Worm (Caenorhabditis elegans): ENCODE results near the gene K08H2.3.

The K08H2.3 gene

DNA sequence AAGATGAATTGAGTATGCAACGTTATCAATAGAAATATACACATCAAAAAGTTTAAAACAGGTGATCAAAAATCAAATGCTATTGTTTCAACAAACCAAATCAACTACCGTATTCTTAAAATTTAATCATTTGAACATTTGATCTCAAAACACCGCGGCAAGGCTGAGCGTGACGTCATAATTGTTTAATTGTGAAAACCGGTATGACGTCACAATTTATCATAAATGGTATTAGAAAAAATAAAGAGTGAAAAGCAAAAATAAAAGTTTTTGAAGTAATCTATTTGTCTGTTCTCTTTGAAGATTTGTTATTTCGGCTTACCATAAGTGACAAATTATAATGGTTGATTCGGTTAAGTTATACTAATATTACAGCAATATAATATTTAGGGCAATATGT, 9.4 kb upstream of the K08H2.3 start:
- TF ChIP-seq klf-2 (GFP tag; conservative IDR thresholded peaks at IDR 0.05) (no peak), tab-1 (GFP tag; IDR thresholded peaks at IDR 0.05) (no peak), ref-1 (GFP tag; conservative IDR thresholded peaks at IDR 0.05) (no peak), cog-1 (tag; optimal IDR thresholded peaks at IDR 0.05) (no peak), flt-1 (GFP tag; IDR thresholded peaks at IDR 0.05) (no peak), ztf-29 (GFP tag; IDR thresholded peaks at IDR 0.05) (no peak), med-1 (GFP tag; optimal IDR thresholded peaks at IDR 0.05; ENCODE audit: insufficient read depth) (no peak), ztf-23 (GFP tag; IDR thresholded peaks at IDR 0.05) (no peak), T22C8.4 (GFP tag; IDR thresholded peaks at IDR 0.05) (no peak)

DNA sequence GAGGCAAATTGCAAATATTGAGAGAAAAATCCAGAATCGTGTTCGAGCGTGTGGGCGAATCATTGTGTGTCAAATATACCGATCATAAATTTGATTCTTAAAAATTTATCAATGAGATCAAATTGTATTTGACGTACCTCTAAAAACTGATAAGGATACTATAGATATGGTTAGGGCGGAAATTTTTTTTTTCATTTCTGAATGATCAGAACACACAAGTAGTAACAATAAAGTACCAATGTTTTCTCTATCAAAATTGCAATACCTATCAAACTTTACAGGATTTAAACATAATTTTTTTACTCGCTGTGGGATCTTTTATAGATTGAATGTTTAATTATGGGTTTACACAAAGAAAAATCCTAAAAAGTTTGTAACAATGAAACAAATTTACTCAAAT, 4.9 kb upstream of the K08H2.3 start, which contains the start of gene bgnt-1.5:
Gene bgnt-1.5, minus strand, starts transcription at position 101 of the 400 bp plus-strand sequence.
- TF ChIP-seq flt-1 (GFP tag; IDR thresholded peaks at IDR 0.05) (no peak), klf-2 (GFP tag; conservative IDR thresholded peaks at IDR 0.05) (no peak), cog-1 (tag; optimal IDR thresholded peaks at IDR 0.05) (no peak), ztf-23 (GFP tag; IDR thresholded peaks at IDR 0.05) (no peak), ztf-29 (GFP tag; IDR thresholded peaks at IDR 0.05) (no peak), med-1 (GFP tag; optimal IDR thresholded peaks at IDR 0.05; ENCODE audit: insufficient read depth) (no peak), T22C8.4 (GFP tag; IDR thresholded peaks at IDR 0.05) (no peak), ref-1 (GFP tag; conservative IDR thresholded peaks at IDR 0.05) (no peak), tab-1 (GFP tag; IDR thresholded peaks at IDR 0.05) (no peak)

DNA sequence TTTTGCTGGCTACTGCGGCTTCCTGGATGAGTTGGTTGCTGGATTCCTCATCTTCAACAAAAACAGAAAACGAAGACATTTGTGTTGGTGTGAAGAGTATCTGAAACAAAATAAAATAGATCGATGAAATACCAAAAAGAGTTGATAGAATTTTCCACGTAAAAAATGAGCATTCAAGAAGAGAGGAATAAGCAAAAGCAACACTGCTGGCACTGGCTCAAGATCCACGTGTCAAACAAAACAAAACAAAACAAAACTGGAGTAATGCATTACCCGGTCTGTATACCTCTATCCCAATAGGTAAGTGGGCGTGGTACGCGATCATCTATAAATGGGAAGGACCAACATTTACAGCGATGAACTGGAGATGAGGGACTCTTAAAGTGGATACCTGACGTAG, 2.3 kb upstream of the K08H2.3 start, which contains the start of gene K08H2.2:
Gene K08H2.2, minus strand, starts transcription at position 101 of the 400 bp plus-strand sequence.
- TF ChIP-seq T22C8.4 (GFP tag; IDR thresholded peaks at IDR 0.05), result no peak
- no peak for TF ChIP-seq ztf-29 (GFP tag; IDR thresholded peaks at IDR 0.05)
- no peak for TF ChIP-seq med-1 (GFP tag; optimal IDR thresholded peaks at IDR 0.05; ENCODE audit: insufficient read depth)
- TF ChIP-seq klf-2 (GFP tag; conservative IDR thresholded peaks at IDR 0.05), result no peak
- no peak for TF ChIP-seq tab-1 (GFP tag; IDR thresholded peaks at IDR 0.05)
- TF ChIP-seq cog-1 (tag; optimal IDR thresholded peaks at IDR 0.05), result no peak
- no peak for TF ChIP-seq ztf-23 (GFP tag; IDR thresholded peaks at IDR 0.05)
- TF ChIP-seq flt-1 (GFP tag; IDR thresholded peaks at IDR 0.05), result no peak
- no peak for TF ChIP-seq ref-1 (GFP tag; conservative IDR thresholded peaks at IDR 0.05)

DNA sequence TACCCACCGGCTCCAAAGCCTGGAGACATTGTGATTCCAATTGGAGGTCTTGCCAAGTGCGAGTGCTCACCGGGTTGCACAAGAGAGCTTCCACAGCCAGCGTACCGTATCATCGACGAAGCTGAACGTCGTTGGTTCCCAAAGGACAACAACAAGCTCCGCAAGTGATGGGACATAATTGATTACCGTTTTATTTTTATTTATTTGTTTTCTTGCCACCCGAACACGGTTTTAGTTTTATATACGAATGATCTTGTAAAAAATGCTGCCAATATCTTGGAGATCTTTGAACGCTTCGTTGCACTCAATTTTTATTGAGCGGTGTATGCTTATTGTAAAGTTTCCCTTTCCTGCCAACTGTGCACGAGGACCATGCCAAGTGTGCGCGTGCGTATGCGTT, 995 bp downstream of the K08H2.3 start, which contains the start of gene K08H2.4:
Gene K08H2.4, plus strand, starts transcription at position 301 of the 400 bp plus-strand sequence.
- TF ChIP-seq tab-1 (GFP tag; IDR thresholded peaks at IDR 0.05) (no peak), ztf-23 (GFP tag; IDR thresholded peaks at IDR 0.05) (no peak)

DNA sequence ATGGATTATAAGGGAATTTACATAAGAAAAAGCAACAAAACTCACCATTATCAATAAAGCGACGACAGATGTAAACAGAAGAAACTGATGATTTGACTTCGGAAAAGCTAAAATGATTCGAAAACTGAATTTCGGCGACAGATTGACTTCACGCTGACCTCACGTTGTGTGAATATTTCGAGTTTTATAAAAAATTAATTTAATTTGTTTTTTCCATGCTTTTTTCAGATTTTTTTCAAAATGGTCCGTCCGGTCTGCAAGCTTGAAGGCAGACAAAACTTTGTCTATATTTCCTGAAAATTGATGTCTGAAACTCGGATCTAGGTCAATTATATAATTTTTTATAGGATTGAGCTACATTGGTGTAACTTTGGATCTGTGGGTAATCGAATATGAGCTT, 5.0 kb downstream of the K08H2.3 start, which contains the start of gene K08H2.5:
Gene K08H2.5, minus strand, starts transcription at position 101 of the 400 bp plus-strand sequence.
- TF ChIP-seq klf-2 (GFP tag; conservative IDR thresholded peaks at IDR 0.05) (no peak), flt-1 (GFP tag; IDR thresholded peaks at IDR 0.05) (no peak), ztf-29 (GFP tag; IDR thresholded peaks at IDR 0.05) (no peak), T22C8.4 (GFP tag; IDR thresholded peaks at IDR 0.05) (no peak), ref-1 (GFP tag; conservative IDR thresholded peaks at IDR 0.05) (no peak)

DNA sequence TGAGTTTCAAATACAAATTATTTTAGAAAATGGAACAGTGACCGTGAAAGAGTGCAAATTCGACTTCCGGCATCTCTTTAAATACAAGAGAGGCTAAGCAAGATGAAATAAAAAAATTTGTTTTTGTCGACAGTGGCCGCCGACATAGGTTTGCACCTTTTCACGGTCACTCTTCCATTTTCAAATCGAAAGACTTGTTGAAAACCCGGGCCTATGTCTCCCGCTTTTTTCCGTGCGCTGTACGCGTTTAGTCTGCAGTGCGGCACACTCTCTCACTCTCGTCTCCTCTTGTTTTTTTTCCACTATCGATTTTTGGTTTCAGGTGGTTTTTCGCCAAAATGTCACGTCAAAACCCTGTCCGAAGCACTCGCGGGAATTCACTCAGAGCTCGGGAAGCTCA, 7.9 kb downstream of the K08H2.3 start, which contains the start of gene hpl-1:
Gene hpl-1, plus strand, starts transcription at position 301 of the 400 bp plus-strand sequence.
- TF ChIP-seq med-1 (GFP tag; optimal IDR thresholded peaks at IDR 0.05; ENCODE audit: insufficient read depth) (no peak), tab-1 (GFP tag; IDR thresholded peaks at IDR 0.05) (no peak), klf-2 (GFP tag; conservative IDR thresholded peaks at IDR 0.05) (no peak), ref-1 (GFP tag; conservative IDR thresholded peaks at IDR 0.05) (no peak), cog-1 (tag; optimal IDR thresholded peaks at IDR 0.05) (no peak)

DNA sequence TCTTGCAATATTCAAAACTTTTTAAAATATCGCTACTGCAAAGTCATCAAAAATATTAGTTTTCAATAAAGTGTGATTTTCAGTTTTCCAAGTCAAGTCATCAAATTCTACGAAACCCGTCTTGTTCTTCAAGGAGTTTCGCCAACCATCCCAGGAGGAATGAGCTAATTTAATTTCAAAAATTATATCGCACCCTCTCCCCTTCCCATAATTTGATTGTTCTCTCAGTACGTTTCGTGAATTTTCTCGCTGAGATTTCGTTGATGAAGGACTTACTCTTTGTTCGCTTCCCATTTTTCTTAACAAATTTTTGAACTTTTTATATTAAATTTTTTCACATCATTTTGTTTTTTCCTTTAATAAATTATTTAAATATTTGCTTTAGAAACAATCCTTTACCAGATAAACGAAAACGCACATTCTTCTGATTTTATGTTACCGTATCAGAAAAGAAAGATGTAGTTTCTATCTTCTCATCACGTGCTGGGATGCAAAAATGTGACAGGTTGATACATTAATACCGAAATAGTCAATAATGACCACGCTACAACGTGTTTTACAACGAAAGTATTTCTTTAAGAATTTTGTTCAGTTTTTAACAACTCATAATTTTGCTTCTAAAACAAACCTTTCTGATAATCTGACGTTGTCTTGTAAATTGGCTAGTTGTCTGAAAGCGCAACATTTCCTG, 9.6 kb downstream of the K08H2.3 start:
- no peak for TF ChIP-seq med-1 (GFP tag; optimal IDR thresholded peaks at IDR 0.05; ENCODE audit: insufficient read depth)
- no peak for TF ChIP-seq ztf-29 (GFP tag; IDR thresholded peaks at IDR 0.05)
- no peak for TF ChIP-seq cog-1 (tag; optimal IDR thresholded peaks at IDR 0.05)
- no peak for TF ChIP-seq ref-1 (GFP tag; conservative IDR thresholded peaks at IDR 0.05)
- TF ChIP-seq ztf-23 (GFP tag; IDR thresholded peaks at IDR 0.05), result no peak
- no peak for TF ChIP-seq flt-1 (GFP tag; IDR thresholded peaks at IDR 0.05)
- no peak for TF ChIP-seq klf-2 (GFP tag; conservative IDR thresholded peaks at IDR 0.05)
- no peak for TF ChIP-seq tab-1 (GFP tag; IDR thresholded peaks at IDR 0.05)
- no peak for TF ChIP-seq T22C8.4 (GFP tag; IDR thresholded peaks at IDR 0.05)

DNA sequence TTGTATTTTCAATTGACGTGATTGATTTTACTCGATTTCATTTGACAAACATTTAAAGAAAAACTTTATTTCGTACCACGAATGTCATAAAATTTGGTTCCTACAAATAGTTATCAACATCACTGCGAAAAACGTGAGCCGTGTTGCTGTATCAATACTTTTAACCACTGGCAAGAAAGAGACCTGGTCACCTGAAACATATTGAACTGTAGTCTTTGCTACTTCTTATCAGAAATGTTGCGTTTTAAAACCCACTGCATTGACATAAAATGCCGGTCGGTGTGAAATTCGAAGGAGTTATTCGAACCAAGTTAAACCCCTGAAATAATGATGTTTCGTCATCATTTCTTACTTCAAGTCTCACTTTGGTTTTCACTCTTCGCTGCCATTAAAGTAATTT, 10.4 kb downstream of the K08H2.3 start:
- TF ChIP-seq ztf-23 (GFP tag; IDR thresholded peaks at IDR 0.05) (no peak), flt-1 (GFP tag; IDR thresholded peaks at IDR 0.05) (no peak), ref-1 (GFP tag; conservative IDR thresholded peaks at IDR 0.05) (no peak), med-1 (GFP tag; optimal IDR thresholded peaks at IDR 0.05; ENCODE audit: insufficient read depth) (no peak), klf-2 (GFP tag; conservative IDR thresholded peaks at IDR 0.05) (no peak), tab-1 (GFP tag; IDR thresholded peaks at IDR 0.05) (no peak), cog-1 (tag; optimal IDR thresholded peaks at IDR 0.05) (no peak), ztf-29 (GFP tag; IDR thresholded peaks at IDR 0.05) (no peak), T22C8.4 (GFP tag; IDR thresholded peaks at IDR 0.05) (no peak)

DNA sequence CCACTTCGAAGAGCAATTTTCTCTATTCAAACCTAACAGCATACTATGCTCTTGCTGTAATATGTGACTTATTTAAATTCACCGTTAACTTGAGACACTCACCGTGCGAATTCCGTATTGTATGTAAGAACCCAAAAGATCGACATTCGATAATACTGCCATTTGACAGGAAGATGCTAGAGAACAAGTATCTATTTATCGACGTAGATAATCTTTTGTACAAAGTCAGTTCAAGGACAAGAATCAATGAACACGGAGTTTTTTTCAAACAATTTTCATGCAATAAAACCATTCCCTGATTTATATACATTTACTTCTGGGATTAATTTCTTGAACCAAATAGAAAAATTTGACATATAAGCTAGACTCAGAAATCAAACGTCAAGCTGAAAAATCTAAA, 11.1 kb downstream of the K08H2.3 start, which contains the start of gene K08H2.7:
Gene K08H2.7, minus strand, starts transcription at position 173 of the 400 bp plus-strand sequence.
- no peak for TF ChIP-seq klf-2 (GFP tag; conservative IDR thresholded peaks at IDR 0.05)
- no peak for TF ChIP-seq ztf-23 (GFP tag; IDR thresholded peaks at IDR 0.05)
- TF ChIP-seq T22C8.4 (GFP tag; IDR thresholded peaks at IDR 0.05), result no peak
- TF ChIP-seq cog-1 (tag; optimal IDR thresholded peaks at IDR 0.05), result no peak
- TF ChIP-seq med-1 (GFP tag; optimal IDR thresholded peaks at IDR 0.05; ENCODE audit: insufficient read depth), result no peak

DNA sequence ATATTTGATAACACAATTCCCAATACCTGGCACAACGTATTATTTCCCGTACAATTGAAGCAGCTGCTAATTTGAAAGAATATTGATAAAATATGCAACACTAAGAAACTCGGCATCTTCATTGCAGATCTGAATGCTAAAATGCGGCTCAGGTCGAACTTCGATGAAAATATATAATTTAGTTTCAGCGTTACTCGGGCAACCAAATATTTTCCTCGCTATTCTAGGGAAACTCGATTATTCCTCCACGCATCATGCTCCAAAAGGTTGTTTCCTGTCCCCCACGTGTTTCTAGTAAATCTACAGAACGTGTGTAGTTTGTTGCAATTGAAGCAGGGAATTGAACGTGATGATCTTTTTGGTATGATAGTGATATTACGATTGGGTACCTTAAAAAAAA, 11.9 kb downstream of the K08H2.3 start:
- TF ChIP-seq med-1 (GFP tag; optimal IDR thresholded peaks at IDR 0.05; ENCODE audit: insufficient read depth) (no peak), ztf-23 (GFP tag; IDR thresholded peaks at IDR 0.05) (no peak), klf-2 (GFP tag; conservative IDR thresholded peaks at IDR 0.05) (no peak), tab-1 (GFP tag; IDR thresholded peaks at IDR 0.05) (no peak), ref-1 (GFP tag; conservative IDR thresholded peaks at IDR 0.05) (no peak), T22C8.4 (GFP tag; IDR thresholded peaks at IDR 0.05) (no peak), flt-1 (GFP tag; IDR thresholded peaks at IDR 0.05) (no peak), ztf-29 (GFP tag; IDR thresholded peaks at IDR 0.05) (no peak), cog-1 (tag; optimal IDR thresholded peaks at IDR 0.05) (no peak)
